1 fruit fly cellular context compared by ENCODE assay signal in genomic region chrX:5745840-5746815, dm6.
TF ChIP-seq lines count a peak whose summit lies in the region.

No protein-coding gene starts in this region.

TF ChIP-seq in whole organism, embryonic, 481 proteins besides CTCF, POLR2A, EP300 and RAD21 (continued from another document and continues in another):
- peak; percentile 53 for TF ChIP-seq ind (GFP tag; optimal IDR thresholded peaks at IDR 0.05; lab: Kevin White, UChicago)
- no peak for TF ChIP-seq hth (optimal IDR thresholded peaks at IDR 0.05; lab: Kevin White, UChicago)
- TF ChIP-seq Hmr (GFP tag; optimal IDR thresholded peaks at IDR 0.05; lab: Kevin White, UChicago), result peak; percentile 76
- TF ChIP-seq CG10979 (tag; optimal IDR thresholded peaks at IDR 0.05; lab: Kevin White, UChicago), result peak; percentile 61
- peak; percentile 67 for TF ChIP-seq CG30431 (GFP tag; optimal IDR thresholded peaks at IDR 0.05; lab: Kevin White, UChicago)
- peak; percentile 4 for TF ChIP-seq CG3838 (GFP tag; optimal IDR thresholded peaks at IDR 0.05; lab: Kevin White, UChicago)
- TF ChIP-seq Oaz (GFP tag; IDR thresholded peaks at IDR 0.05; lab: Robert Waterston, UW), result peak; percentile 60; the same call in 1 of the 2 replicates
- TF ChIP-seq hb (GFP tag; IDR thresholded peaks at IDR 0.05; lab: Robert Waterston, UW; ENCODE audit: partially characterized antibody), result no peak
- TF ChIP-seq eyg (GFP tag; optimal IDR thresholded peaks at IDR 0.05; lab: Kevin White, UChicago), result no peak
- TF ChIP-seq CG9609 (GFP tag; optimal IDR thresholded peaks at IDR 0.05; lab: Kevin White, UChicago), result peak; percentile 40
- TF ChIP-seq CG6813 (GFP tag; optimal IDR thresholded peaks at IDR 0.05; lab: Kevin White, UChicago), result peak; percentile 59
- peak; percentile 71 for TF ChIP-seq Atf6 (GFP tag; IDR thresholded peaks at IDR 0.05; lab: Robert Waterston, UW)
- peak; percentile 83 for TF ChIP-seq gem (tag; optimal IDR thresholded peaks at IDR 0.05; lab: Kevin White, UChicago)
- peak; percentile 36; the same call in 1 of the 3 replicates for TF ChIP-seq sr (GFP tag; IDR thresholded peaks at IDR 0.05; lab: Robert Waterston, UW)
- peak; percentile 60; the same call in 1 of the 2 replicates for TF ChIP-seq CG31441 (GFP tag; IDR thresholded peaks at IDR 0.05; lab: Robert Waterston, UW)
- TF ChIP-seq Xrp1 (GFP tag; IDR thresholded peaks at IDR 0.05; lab: Robert Waterston, UW), result peak; percentile 82
- TF ChIP-seq Lhr (GFP tag; optimal IDR thresholded peaks at IDR 0.05; lab: Kevin White, UChicago), result peak; percentile 41
- no peak for TF ChIP-seq btn (GFP tag; optimal IDR thresholded peaks at IDR 0.05; lab: Kevin White, UChicago)
- no peak for TF ChIP-seq nerfin-2 (GFP tag; IDR thresholded peaks at IDR 0.05; lab: Robert Waterston, UW; ENCODE audit: partially characterized antibody)
- TF ChIP-seq lab (GFP tag; optimal IDR thresholded peaks at IDR 0.05; lab: Kevin White, UChicago), result peak; percentile 88
- TF ChIP-seq HLH54F (GFP tag; optimal IDR thresholded peaks at IDR 0.05; lab: Kevin White, UChicago), result peak; percentile 62
- no peak for TF ChIP-seq pan (optimal IDR thresholded peaks at IDR 0.05; lab: Kevin White, UChicago)
- peak in 1 of 2 experiments; percentile 86 for TF ChIP-seq pan (GFP tag; optimal IDR thresholded peaks at IDR 0.05 in 1 of 2, IDR thresholded peaks at IDR 0.05 in 1 of 2)
- peak in 1 of 2 experiments; percentile 53 for TF ChIP-seq chif (GFP tag; optimal IDR thresholded peaks at IDR 0.05; lab: Kevin White, UChicago)
- TF ChIP-seq sqz (GFP tag; optimal IDR thresholded peaks at IDR 0.05; lab: Kevin White, UChicago), result no peak
- TF ChIP-seq ase (GFP tag; IDR thresholded peaks at IDR 0.05; lab: Robert Waterston, UW), result peak; percentile 70; the same call in 2 of the 3 replicates
- no peak for TF ChIP-seq CG4282 (GFP tag; optimal IDR thresholded peaks at IDR 0.05; lab: Kevin White, UChicago)
- no peak for TF ChIP-seq CG10959 (GFP tag; IDR thresholded peaks at IDR 0.05; lab: Robert Waterston, UW)
- peak; percentile 98 for TF ChIP-seq CG2116 (GFP tag; optimal IDR thresholded peaks at IDR 0.05; lab: Kevin White, UChicago)
- peak in 1 of 3 experiments; percentile 66 for TF ChIP-seq lola (GFP tag; optimal IDR thresholded peaks at IDR 0.05; lab: Kevin White, UChicago)
- peak; percentile 86 for TF ChIP-seq sens (GFP tag; lab: Kevin White, UChicago)
- TF ChIP-seq ab (GFP tag; optimal IDR thresholded peaks at IDR 0.05; lab: Kevin White, UChicago), result peak; percentile 75
- TF ChIP-seq CG16815 (GFP tag; optimal IDR thresholded peaks at IDR 0.05; lab: Kevin White, UChicago), result peak; percentile 46
- peak; percentile 40 for TF ChIP-seq Hand (GFP tag; optimal IDR thresholded peaks at IDR 0.05; lab: Kevin White, UChicago)
- peak; percentile 71 for TF ChIP-seq CG17385 (GFP tag; optimal IDR thresholded peaks at IDR 0.05; lab: Kevin White, UChicago)
- TF ChIP-seq CG32532 (GFP tag; IDR thresholded peaks at IDR 0.05; lab: Robert Waterston, UW), result peak; percentile 85
- no peak; the same call in 1 of the 2 replicates for TF ChIP-seq Adf1 (GFP tag; IDR thresholded peaks at IDR 0.05; lab: Robert Waterston, UW)
- peak; percentile 45 for TF ChIP-seq Asciz (GFP tag; optimal IDR thresholded peaks at IDR 0.05; lab: Kevin White, UChicago)
- TF ChIP-seq CG4424 (GFP tag; optimal IDR thresholded peaks at IDR 0.05; lab: Kevin White, UChicago), result peak; percentile 57
- TF ChIP-seq Blimp-1 (GFP tag; optimal IDR thresholded peaks at IDR 0.05; lab: Kevin White, UChicago), result peak; percentile 65
- TF ChIP-seq CG30020 (tag; optimal IDR thresholded peaks at IDR 0.05; lab: Kevin White, UChicago), result peak; percentile 23
- peak; percentile 3 for TF ChIP-seq CG12236 (GFP tag; optimal IDR thresholded peaks at IDR 0.05; lab: Kevin White, UChicago)
- peak; percentile 79 for TF ChIP-seq CG10543 (GFP tag; optimal IDR thresholded peaks at IDR 0.05; lab: Kevin White, UChicago)
- TF ChIP-seq Side (GFP tag; optimal IDR thresholded peaks at IDR 0.05; lab: Kevin White, UChicago), result peak; percentile 27
- TF ChIP-seq BEAF-32 (GFP tag; optimal IDR thresholded peaks at IDR 0.05; lab: Kevin White, UChicago), result peak; percentile 23
- TF ChIP-seq Rfx (GFP tag; IDR thresholded peaks at IDR 0.05; lab: Robert Waterston, UW), result peak; percentile 90
- peak in 1 of 2 experiments; percentile 59 for TF ChIP-seq Pdp1 (GFP tag; optimal IDR thresholded peaks at IDR 0.05; lab: Kevin White, UChicago)
- TF ChIP-seq CG4854 (GFP tag; optimal IDR thresholded peaks at IDR 0.05; lab: Kevin White, UChicago), result peak; percentile 52
- TF ChIP-seq CG6791 (GFP tag; IDR thresholded peaks at IDR 0.05; lab: Robert Waterston, UW; ENCODE audit: partially characterized antibody), result peak; percentile 51; the same call in 1 of the 3 replicates
- TF ChIP-seq da (GFP tag; optimal IDR thresholded peaks at IDR 0.05; lab: Kevin White, UChicago), result no peak
- peak; percentile 24 for TF ChIP-seq bab2 (GFP tag; optimal IDR thresholded peaks at IDR 0.05; lab: Kevin White, UChicago)
- peak; percentile 34 for TF ChIP-seq Hr3 (GFP tag; optimal IDR thresholded peaks at IDR 0.05; lab: Kevin White, UChicago)
- TF ChIP-seq Dfd (GFP tag; optimal IDR thresholded peaks at IDR 0.05; lab: Kevin White, UChicago), result no peak
- peak; percentile 55 for TF ChIP-seq Bteb2 (GFP tag; optimal IDR thresholded peaks at IDR 0.05; lab: Kevin White, UChicago)
- TF ChIP-seq CG5953 (GFP tag; IDR thresholded peaks at IDR 0.05; lab: Robert Waterston, UW), result peak; percentile 68
- TF ChIP-seq Oli (tag; optimal IDR thresholded peaks at IDR 0.05; lab: Kevin White, UChicago), result peak; percentile 72
- TF ChIP-seq B-H1 (GFP tag; IDR thresholded peaks at IDR 0.05; lab: Robert Waterston, UW), result peak; percentile 61
- TF ChIP-seq NK7.1 (GFP tag; optimal IDR thresholded peaks at IDR 0.05; lab: Kevin White, UChicago), result no peak
- peak; percentile 55 for TF ChIP-seq Jarid2 (GFP tag; optimal IDR thresholded peaks at IDR 0.05; lab: Kevin White, UChicago)
- no peak for TF ChIP-seq luna (GFP tag; optimal IDR thresholded peaks at IDR 0.05; lab: Kevin White, UChicago)
- peak; percentile 67 for TF ChIP-seq CG15514 (GFP tag; optimal IDR thresholded peaks at IDR 0.05; lab: Kevin White, UChicago)
- TF ChIP-seq unpg (GFP tag; optimal IDR thresholded peaks at IDR 0.05; lab: Kevin White, UChicago), result peak; percentile 84
- TF ChIP-seq sc (optimal IDR thresholded peaks at IDR 0.05; lab: Kevin White, UChicago), result no peak
- TF ChIP-seq sc (GFP tag; optimal IDR thresholded peaks at IDR 0.05; lab: Kevin White, UChicago), result peak; percentile 18
- TF ChIP-seq CG1647 (GFP tag; optimal IDR thresholded peaks at IDR 0.05; lab: Kevin White, UChicago), result peak; percentile 18
- peak; percentile 73 for TF ChIP-seq HLH3B (GFP tag; IDR thresholded peaks at IDR 0.05; lab: Robert Waterston, UW)
- TF ChIP-seq kay (GFP tag; optimal IDR thresholded peaks at IDR 0.05; lab: Kevin White, UChicago), result no peak
- peak; percentile 54 for TF ChIP-seq CG6765 (GFP tag; optimal IDR thresholded peaks at IDR 0.05; lab: Kevin White, UChicago)
- TF ChIP-seq Dbx (GFP tag; IDR thresholded peaks at IDR 0.05; lab: Robert Waterston, UW), result peak; percentile 59; the same call in 1 of the 3 replicates
- TF ChIP-seq zfh2 (GFP tag; optimal IDR thresholded peaks at IDR 0.05; lab: Kevin White, UChicago), result peak; percentile 64
- peak; percentile 76 for TF ChIP-seq CG12219 (GFP tag; optimal IDR thresholded peaks at IDR 0.05; lab: Kevin White, UChicago)
- peak; percentile 22 for TF ChIP-seq CG16863 (GFP tag; optimal IDR thresholded peaks at IDR 0.05; lab: Kevin White, UChicago)
- TF ChIP-seq Sin3A (optimal IDR thresholded peaks at IDR 0.05; lab: Kevin White, UChicago), result peak; percentile 6
- TF ChIP-seq gro (GFP tag; optimal IDR thresholded peaks at IDR 0.05; lab: Kevin White, UChicago), result peak; percentile 48
- peak; percentile 88 for TF ChIP-seq zfh1 (GFP tag; IDR thresholded peaks at IDR 0.05; lab: Robert Waterston, UW)
- peak; percentile 50 for TF ChIP-seq slou (GFP tag; optimal IDR thresholded peaks at IDR 0.05; lab: Kevin White, UChicago)
- TF ChIP-seq CG15479 (GFP tag; optimal IDR thresholded peaks at IDR 0.05; lab: Kevin White, UChicago), result no peak
- TF ChIP-seq CG12942 (GFP tag; optimal IDR thresholded peaks at IDR 0.05; lab: Kevin White, UChicago), result peak; percentile 38
- 0 out of 2 replicates have a peak, but pooled peaks have one; percentile 22 for TF ChIP-seq gt (GFP tag; IDR thresholded peaks at IDR 0.05; lab: Robert Waterston, UW)
- TF ChIP-seq pum (GFP tag; optimal IDR thresholded peaks at IDR 0.05; lab: Kevin White, UChicago), result peak; percentile 48
- peak; percentile 7 for TF ChIP-seq pfk (GFP tag; optimal IDR thresholded peaks at IDR 0.05; lab: Kevin White, UChicago)
- TF ChIP-seq CG1602 (GFP tag; optimal IDR thresholded peaks at IDR 0.05; lab: Kevin White, UChicago), result peak; percentile 50
- TF ChIP-seq CG4328 (GFP tag; optimal IDR thresholded peaks at IDR 0.05; lab: Kevin White, UChicago), result peak; percentile 75
- peak; percentile 72 for TF ChIP-seq CG10209 (GFP tag; optimal IDR thresholded peaks at IDR 0.05; lab: Kevin White, UChicago)
- TF ChIP-seq Poxn (GFP tag; IDR thresholded peaks at IDR 0.05; lab: Robert Waterston, UW), result no peak
- TF ChIP-seq rib (GFP tag; IDR thresholded peaks at IDR 0.05; lab: Robert Waterston, UW), result no peak
- no peak for TF ChIP-seq fd102C (GFP tag; optimal IDR thresholded peaks at IDR 0.05; lab: Kevin White, UChicago)
- TF ChIP-seq CG15011 (GFP tag; optimal IDR thresholded peaks at IDR 0.05; lab: Kevin White, UChicago), result peak; percentile 60
- peak; percentile 57 for TF ChIP-seq wor (GFP tag; IDR thresholded peaks at IDR 0.05; lab: Robert Waterston, UW)
- peak; percentile 36 for TF ChIP-seq YL-1 (GFP tag; optimal IDR thresholded peaks at IDR 0.05; lab: Kevin White, UChicago)
- TF ChIP-seq pho (GFP tag; optimal IDR thresholded peaks at IDR 0.05; lab: Kevin White, UChicago), result peak; percentile 49
- peak; percentile 71 for TF ChIP-seq CG12391 (tag; optimal IDR thresholded peaks at IDR 0.05; lab: Kevin White, UChicago)
- TF ChIP-seq CG4617 (GFP tag; optimal IDR thresholded peaks at IDR 0.05; lab: Kevin White, UChicago; ENCODE audit: borderline replicate concordance), result peak; percentile 45
- peak; percentile 52; the same call in 1 of the 2 replicates for TF ChIP-seq ro (GFP tag; IDR thresholded peaks at IDR 0.05; lab: Robert Waterston, UW)
- no peak for TF ChIP-seq CG9876 (GFP tag; optimal IDR thresholded peaks at IDR 0.05; lab: Kevin White, UChicago)
- peak; percentile 83 for TF ChIP-seq CG3281 (GFP tag; optimal IDR thresholded peaks at IDR 0.05; lab: Kevin White, UChicago)
- no peak for TF ChIP-seq CG8359 (GFP tag; optimal IDR thresholded peaks at IDR 0.05; lab: Kevin White, UChicago; ENCODE audit: borderline replicate concordance)
- TF ChIP-seq nau (GFP tag; optimal IDR thresholded peaks at IDR 0.05; lab: Kevin White, UChicago), result peak; percentile 24
- peak; percentile 74 for TF ChIP-seq seq (GFP tag; IDR thresholded peaks at IDR 0.05; lab: Robert Waterston, UW)
- no peak for TF ChIP-seq emc (GFP tag; optimal IDR thresholded peaks at IDR 0.05; lab: Kevin White, UChicago)
- no peak for TF ChIP-seq CG8478 (optimal IDR thresholded peaks at IDR 0.05; lab: Kevin White, UChicago)
- TF ChIP-seq CG2875 (GFP tag; optimal IDR thresholded peaks at IDR 0.05; lab: Kevin White, UChicago), result peak; percentile 28
- TF ChIP-seq cas (GFP tag; IDR thresholded peaks at IDR 0.05; lab: Robert Waterston, UW), result 0 out of 2 replicates have a peak, but pooled peaks have one; percentile 58
- TF ChIP-seq sima (GFP tag; optimal IDR thresholded peaks at IDR 0.05; lab: Kevin White, UChicago), result no peak
- TF ChIP-seq kni (GFP tag; optimal IDR thresholded peaks at IDR 0.05; lab: Kevin White, UChicago), result peak; percentile 55
- peak; percentile 59 for TF ChIP-seq CG8924 (tag; optimal IDR thresholded peaks at IDR 0.05; lab: Kevin White, UChicago)
- peak; percentile 85 for TF ChIP-seq chm (GFP tag; IDR thresholded peaks at IDR 0.05; lab: Robert Waterston, UW)
- TF ChIP-seq bigmax (GFP tag; optimal IDR thresholded peaks at IDR 0.05; lab: Kevin White, UChicago), result no peak
- TF ChIP-seq mld (GFP tag; IDR thresholded peaks at IDR 0.05; lab: Robert Waterston, UW; ENCODE audit: partially characterized antibody), result 0 out of 3 replicates have a peak, but pooled peaks have one; percentile 39
- no peak for TF ChIP-seq CG2129 (GFP tag; IDR thresholded peaks at IDR 0.05; lab: Robert Waterston, UW; ENCODE audit: partially characterized antibody)
- TF ChIP-seq bsh (GFP tag; optimal IDR thresholded peaks at IDR 0.05; lab: Kevin White, UChicago), result peak; percentile 63 to 77
- TF ChIP-seq HLH4C (GFP tag; IDR thresholded peaks at IDR 0.05; lab: Robert Waterston, UW; ENCODE audit: partially characterized antibody), result peak; percentile 60
- no peak for TF ChIP-seq usp (GFP tag; optimal IDR thresholded peaks at IDR 0.05; lab: Kevin White, UChicago)
- peak; percentile 32 for TF ChIP-seq CG10274 (GFP tag; optimal IDR thresholded peaks at IDR 0.05; lab: Kevin White, UChicago)
- TF ChIP-seq BtbVII (GFP tag; optimal IDR thresholded peaks at IDR 0.05; lab: Kevin White, UChicago), result peak; percentile 61
- TF ChIP-seq lov (optimal IDR thresholded peaks at IDR 0.05; lab: Kevin White, UChicago), result no peak
- TF ChIP-seq lov (GFP tag; IDR thresholded peaks at IDR 0.05; lab: Robert Waterston, UW), result peak; percentile 83; the same call in 2 of the 3 replicates
- peak; percentile 78 for TF ChIP-seq Sox102F (GFP tag; optimal IDR thresholded peaks at IDR 0.05; lab: Kevin White, UChicago)
- TF ChIP-seq HmgD (GFP tag; optimal IDR thresholded peaks at IDR 0.05; lab: Kevin White, UChicago), result no peak
- TF ChIP-seq pnt (GFP tag; optimal IDR thresholded peaks at IDR 0.05; lab: Kevin White, UChicago), result peak; percentile 58
- TF ChIP-seq sna (GFP tag; IDR thresholded peaks at IDR 0.05; lab: Robert Waterston, UW; ENCODE audit: partially characterized antibody), result no peak
- TF ChIP-seq Myb (GFP tag; optimal IDR thresholded peaks at IDR 0.05; lab: Kevin White, UChicago), result peak; percentile 44
- peak; percentile 74 for TF ChIP-seq CG13296 (GFP tag; optimal IDR thresholded peaks at IDR 0.05; lab: Kevin White, UChicago)
- TF ChIP-seq crc (GFP tag; optimal IDR thresholded peaks at IDR 0.05; lab: Kevin White, UChicago), result peak; percentile 18
- TF ChIP-seq CG5245 (GFP tag; optimal IDR thresholded peaks at IDR 0.05; lab: Kevin White, UChicago), result peak; percentile 20
- peak; percentile 75 for TF ChIP-seq Dref (GFP tag; IDR thresholded peaks at IDR 0.05; lab: Robert Waterston, UW)
- TF ChIP-seq CG33213 (GFP tag; optimal IDR thresholded peaks at IDR 0.05; lab: Kevin White, UChicago), result peak; percentile 11
- peak; percentile 64 for TF ChIP-seq CG15601 (tag; optimal IDR thresholded peaks at IDR 0.05; lab: Kevin White, UChicago)
- peak; percentile 51; the same call in 2 of the 3 replicates for TF ChIP-seq croc (GFP tag; conservative IDR thresholded peaks at IDR 0.05; lab: Robert Waterston, UW)
